Fruit fly (Drosophila melanogaster): ENCODE data around the gene Atg17.

The Atg17 gene

DNA sequence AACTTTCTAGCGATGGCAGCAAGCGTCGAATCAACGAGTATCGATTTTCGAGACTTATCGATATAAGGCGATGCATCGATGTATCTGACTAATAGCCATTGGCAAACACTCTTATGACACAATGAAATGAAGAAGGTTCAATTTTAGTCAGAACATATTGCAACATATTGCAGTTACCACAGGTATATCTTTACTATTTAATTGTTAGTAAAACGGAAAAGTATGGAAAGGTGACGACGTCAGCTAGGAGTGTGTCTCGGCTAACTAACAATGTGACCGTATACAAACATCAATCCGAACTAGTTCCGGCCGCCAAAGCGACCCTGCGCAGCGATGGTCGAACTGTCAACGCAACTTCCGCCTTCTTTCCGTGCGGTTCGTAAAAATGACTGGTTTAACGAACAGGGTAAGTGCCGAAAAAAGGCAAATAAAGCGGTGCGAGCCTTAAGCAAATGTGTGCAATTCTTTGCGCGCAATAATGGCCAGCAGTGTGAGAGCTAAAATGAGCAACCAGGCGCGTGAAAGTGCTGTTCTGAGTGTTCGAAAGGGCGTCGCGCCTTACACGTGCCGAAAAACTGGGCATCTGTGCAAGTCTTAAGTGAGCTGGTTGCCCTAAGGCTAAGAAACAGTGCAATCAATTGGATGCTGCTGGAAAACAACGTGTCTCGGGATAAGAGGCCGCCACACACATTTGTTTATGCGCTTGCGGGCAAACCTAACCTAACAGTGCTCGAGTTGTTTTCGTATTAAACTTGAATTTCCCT is 45.2 kb upstream of the Atg17 start, which contains the start of the genes Dph4, Spec2 and RpL13A (continued):
- TF ChIP-seq H15 (GFP tag; IDR thresholded peaks at IDR 0.05) (no peak), CG10147 (GFP tag; optimal IDR thresholded peaks at IDR 0.05) (peak; percentile 87), repo (GFP tag; optimal IDR thresholded peaks at IDR 0.05) (peak; percentile 81), kay (GFP tag; optimal IDR thresholded peaks at IDR 0.05) (peak; percentile 52), Sin3A (optimal IDR thresholded peaks at IDR 0.05) (peak; percentile 97), PHDP (tag; optimal IDR thresholded peaks at IDR 0.05) (peak; percentile 92), Atf-2 (GFP tag; optimal IDR thresholded peaks at IDR 0.05) (peak; percentile 88), dysf (GFP tag; IDR thresholded peaks at IDR 0.05) (no peak), corto (GFP tag; optimal IDR thresholded peaks at IDR 0.05) (no peak), CG12071 (GFP tag; optimal IDR thresholded peaks at IDR 0.05) (peak; percentile 95), fd102C (GFP tag; optimal IDR thresholded peaks at IDR 0.05) (peak; percentile 87), stwl (tag; optimal IDR thresholded peaks at IDR 0.05) (peak; percentile 75), Atf3 (GFP tag; optimal IDR thresholded peaks at IDR 0.05) (peak; percentile 84), zfh1 (GFP tag; IDR thresholded peaks at IDR 0.05) (no peak), Awh (GFP tag; IDR thresholded peaks at IDR 0.05) (no peak), CG31441 (GFP tag; IDR thresholded peaks at IDR 0.05) (no peak), slp2 (GFP tag; optimal IDR thresholded peaks at IDR 0.05) (peak; percentile 88), CG4328 (GFP tag; optimal IDR thresholded peaks at IDR 0.05) (peak; percentile 97), shn (GFP tag; optimal IDR thresholded peaks at IDR 0.05) (peak; percentile 92), CG18011 (GFP tag; optimal IDR thresholded peaks at IDR 0.05) (peak; percentile 87), CG13624 (GFP tag; optimal IDR thresholded peaks at IDR 0.05) (peak; percentile 95), eyg (GFP tag; optimal IDR thresholded peaks at IDR 0.05) (peak; percentile 88), CG10543 (GFP tag; optimal IDR thresholded peaks at IDR 0.05) (peak; percentile 98), H2.0 (GFP tag; IDR thresholded peaks at IDR 0.05) (no peak), CG4854 (GFP tag; optimal IDR thresholded peaks at IDR 0.05) (peak; percentile 89), CG8359 (GFP tag; optimal IDR thresholded peaks at IDR 0.05; ENCODE audit: borderline replicate concordance) (peak; percentile 85), tup (GFP tag; optimal IDR thresholded peaks at IDR 0.05) (peak; percentile 74), dati (GFP tag; IDR thresholded peaks at IDR 0.05) (no peak), CG1233 (GFP tag; optimal IDR thresholded peaks at IDR 0.05) (peak; percentile 96), Stat92E (GFP tag; optimal IDR thresholded peaks at IDR 0.05) (peak in 1 of 3 experiments; percentile 59), CG10209 (GFP tag; optimal IDR thresholded peaks at IDR 0.05) (peak; percentile 94), odd (GFP tag; optimal IDR thresholded peaks at IDR 0.05) (peak; percentile 95), Blimp-1 (GFP tag; optimal IDR thresholded peaks at IDR 0.05) (peak; percentile 65), crc (GFP tag; optimal IDR thresholded peaks at IDR 0.05) (peak; percentile 90), unpg (GFP tag; optimal IDR thresholded peaks at IDR 0.05) (peak; percentile 87), twi (tag; optimal IDR thresholded peaks at IDR 0.05) (peak; percentile 82), ci (GFP tag; IDR thresholded peaks at IDR 0.05) (no peak), CG17359 (tag; optimal IDR thresholded peaks at IDR 0.05) (peak; percentile 88), sim (GFP tag; IDR thresholded peaks at IDR 0.05) (no peak), CG18262 (tag; optimal IDR thresholded peaks at IDR 0.05) (peak; percentile 82), chif (GFP tag; optimal IDR thresholded peaks at IDR 0.05) (peak; percentile 77 to 94), CG13775 (GFP tag; optimal IDR thresholded peaks at IDR 0.05) (peak; percentile 97), CG9876 (GFP tag; optimal IDR thresholded peaks at IDR 0.05) (peak; percentile 92), sob (GFP tag; IDR thresholded peaks at IDR 0.05) (no peak), Oaz (GFP tag; IDR thresholded peaks at IDR 0.05) (no peak), CG2120 (GFP tag; optimal IDR thresholded peaks at IDR 0.05) (peak; percentile 71), CG34422 (GFP tag; IDR thresholded peaks at IDR 0.05) (no peak), CG11560 (tag; IDR thresholded peaks at IDR 0.05) (no peak), CG12155 (GFP tag; optimal IDR thresholded peaks at IDR 0.05) (peak; percentile 89), kah (GFP tag; optimal IDR thresholded peaks at IDR 0.05) (peak; percentile 80)
